Fruit fly (Drosophila melanogaster) whole organism, embryonic: ENCODE measurements around the gene Fgop2.

Experiments used
- Adf1 ChIP-seq: fragments of 200-800 bp; sonication (Bioruptor generic); IDR thresholded peaks from 2 replicates; pipeline ENCODE4 v1.3.6; 2022; ENCODE audit warnings: missing biosample characterization, missing genetic modification characterization
- CG10274 ChIP-seq: fragments of 200-800 bp; sonication (Bioruptor generic); optimal IDR thresholded peaks from 3 replicates; lab custom pipeline; 2017; ENCODE audit warnings: missing biosample characterization, mild to moderate bottlenecking, missing genetic modification characterization
- CG10431 ChIP-seq: fragments of 200-800 bp; sonication (Bioruptor generic); optimal IDR thresholded peaks from 3 replicates; lab custom pipeline; 2018; ENCODE audit warnings: missing biosample characterization, mild to moderate bottlenecking, missing genetic modification characterization
- CG12071 ChIP-seq: fragments of 200-800 bp; sonication (Bioruptor generic); optimal IDR thresholded peaks from 3 replicates; lab custom pipeline; 2018; ENCODE audit warnings: missing biosample characterization, mild to moderate bottlenecking, missing genetic modification characterization
- CG13424 ChIP-seq: fragments of 200-800 bp; sonication (Bioruptor generic); optimal IDR thresholded peaks from 2 replicates; lab custom pipeline; 2019; ENCODE audit warnings: missing biosample characterization, mild to moderate bottlenecking, missing genetic modification characterization, moderate library complexity
- CG14667 ChIP-seq: fragments of 200-800 bp; sonication (Bioruptor generic); IDR thresholded peaks from 2 replicates; pipeline ENCODE4 v1.3.6; 2022; ENCODE audit warnings: missing biosample characterization, missing genetic modification characterization
- CG15073 ChIP-seq: fragments of 200-800 bp; sonication (Bioruptor generic); optimal IDR thresholded peaks from 2 replicates; lab custom pipeline; 2016; ENCODE audit warnings: missing biosample characterization, missing genetic modification characterization
- CG17361 ChIP-seq: fragments of 200-800 bp; sonication (Bioruptor generic); IDR thresholded peaks from 3 replicates; pipeline ENCODE4 v1.3.6; 2022; ENCODE audit warnings: missing biosample characterization, missing genetic modification characterization
- CG18011 ChIP-seq: fragments of 200-800 bp; sonication (Bioruptor generic); optimal IDR thresholded peaks from 2 replicates; lab custom pipeline; 2017; ENCODE audit warnings: missing biosample characterization, missing genetic modification characterization, mild to moderate bottlenecking, moderate library complexity, missing genotype
- CG2202 ChIP-seq: fragments of 200-800 bp; sonication (Bioruptor generic); optimal IDR thresholded peaks from 2 replicates; lab custom pipeline; 2018; ENCODE audit warnings: missing biosample characterization, mild to moderate bottlenecking, missing genetic modification characterization
- CG30020 ChIP-seq: fragments of 200-800 bp; optimal IDR thresholded peaks from 2 replicates; lab custom pipeline; 2019; ENCODE audit warnings: missing biosample characterization, mild to moderate bottlenecking, missing genetic modification characterization, moderate library complexity
- CG30431 ChIP-seq: fragments of 200-800 bp; sonication (Bioruptor generic); optimal IDR thresholded peaks from 2 replicates; lab custom pipeline; 2017; ENCODE audit warnings: missing biosample characterization, missing genetic modification characterization
- CG31224 ChIP-seq: fragments of 200-800 bp; sonication (Bioruptor generic); IDR thresholded peaks from 2 replicates; pipeline ENCODE4 v1.3.6; 2022; ENCODE audit warnings: missing biosample characterization, missing genetic modification characterization
- CG4404 ChIP-seq: fragments of 200-800 bp; sonication (Bioruptor generic); IDR thresholded peaks from 2 replicates; pipeline ENCODE4 v1.3.6; 2022; ENCODE audit warnings: missing biosample characterization, missing genetic modification characterization
- CG4820 ChIP-seq: fragments of 200-800 bp; sonication (Bioruptor generic); optimal IDR thresholded peaks from 3 replicates; lab custom pipeline; 2016; ENCODE audit warnings: missing biosample characterization, missing genetic modification characterization
- CG6791 ChIP-seq: fragments of 200-800 bp; sonication (Bioruptor generic); IDR thresholded peaks from 3 replicates; pipeline ENCODE4 v1.3.6; 2022; ENCODE audit warnings: missing biosample characterization, missing genetic modification characterization; ENCODE audit not compliant: partially characterized antibody
- CG7556 ChIP-seq: fragments of 200-800 bp; sonication (Bioruptor generic); optimal IDR thresholded peaks from 2 replicates; lab custom pipeline; 2017; ENCODE audit warnings: missing biosample characterization, mild to moderate bottlenecking, missing genetic modification characterization
- CG7786 ChIP-seq: fragments of 200-800 bp; sonication (Bioruptor generic); optimal IDR thresholded peaks from 2 replicates; lab custom pipeline; 2016; ENCODE audit warnings: missing biosample characterization, missing genetic modification characterization
- CG7928 ChIP-seq: fragments of 200-800 bp; sonication (Bioruptor generic); optimal IDR thresholded peaks from 2 replicates; lab custom pipeline; 2017; ENCODE audit warnings: missing biosample characterization, mild to moderate bottlenecking, missing genetic modification characterization
- CG8290 ChIP-seq, 3 experiments: fragments of 200-800 bp; sonication (Bioruptor generic); optimal IDR thresholded peaks; 2 replicates each; lab custom pipeline; 2016 to 2019; ENCODE audit warnings: missing biosample characterization in 3 of 3, missing genetic modification characterization in 3 of 3, mild to moderate bottlenecking in 2 of 3, moderate library complexity in 1 of 3
- CG8924 ChIP-seq: fragments of 200-800 bp; optimal IDR thresholded peaks from 3 replicates; lab custom pipeline; 2019; ENCODE audit warnings: missing biosample characterization, mild to moderate bottlenecking, missing genetic modification characterization, moderate library complexity
- CG9609 ChIP-seq: fragments of 200-800 bp; sonication (Bioruptor generic); optimal IDR thresholded peaks from 3 replicates; lab custom pipeline; 2016; ENCODE audit warnings: missing biosample characterization, missing genetic modification characterization
- E2f2 ChIP-seq: fragments of 200-800 bp; sonication (Bioruptor generic); IDR thresholded peaks from 2 replicates; pipeline ENCODE4 v1.3.6; 2022; ENCODE audit warnings: missing biosample characterization, missing genetic modification characterization
- Elba2 ChIP-seq: fragments of 200-800 bp; sonication (Bioruptor generic); optimal IDR thresholded peaks from 3 replicates; lab custom pipeline; 2016; ENCODE audit warnings: missing biosample characterization, missing genetic modification characterization
- Ets65A ChIP-seq: fragments of 200-800 bp; sonication (Bioruptor generic); peaks from one replicate; lab custom pipeline; 2016; ENCODE audit warnings: missing biosample characterization, missing genetic modification characterization
- Ets97D ChIP-seq: fragments of 200-800 bp; sonication (Bioruptor generic); optimal IDR thresholded peaks from 3 replicates; lab custom pipeline; 2016; ENCODE audit warnings: missing biosample characterization, missing genetic modification characterization
- Hey ChIP-seq: fragments of 200-800 bp; sonication (Bioruptor generic); optimal IDR thresholded peaks from 3 replicates; lab custom pipeline; 2018; ENCODE audit warnings: missing biosample characterization, mild to moderate bottlenecking, missing genetic modification characterization
- Hr3 ChIP-seq: fragments of 200-800 bp; sonication (Bioruptor generic); optimal IDR thresholded peaks from 3 replicates; lab custom pipeline; 2016; ENCODE audit warnings: missing biosample characterization, missing genetic modification characterization
- MBD-R2 ChIP-seq: fragments of 200-800 bp; sonication (Bioruptor generic); IDR thresholded peaks from 2 replicates; pipeline ENCODE4 v1.3.6; 2022; ENCODE audit warnings: missing biosample characterization, missing genetic modification characterization
- MESR4 ChIP-seq: fragments of 200-800 bp; sonication (Bioruptor generic); optimal IDR thresholded peaks from 2 replicates; lab custom pipeline; 2018; ENCODE audit warnings: missing biosample characterization, mild to moderate bottlenecking, missing genetic modification characterization, moderate library complexity
- Neu2 ChIP-seq: fragments of 200-800 bp; sonication (Bioruptor generic); optimal IDR thresholded peaks from 3 replicates; lab custom pipeline; 2016; ENCODE audit warnings: missing biosample characterization, missing genetic modification characterization, borderline replicate concordance
- Nf-YA ChIP-seq: fragments of 200-800 bp; sonication (Bioruptor generic); IDR thresholded peaks from 2 replicates; pipeline ENCODE4 v1.3.6; 2022; ENCODE audit warnings: missing biosample characterization, missing genetic modification characterization
- Nf-YC ChIP-seq: fragments of 200-800 bp; optimal IDR thresholded peaks from 3 replicates; lab custom pipeline; 2019; ENCODE audit warnings: missing biosample characterization, mild to moderate bottlenecking, missing genetic modification characterization, moderate library complexity
- Ptx1 ChIP-seq: fragments of 200-800 bp; sonication (Bioruptor generic); IDR thresholded peaks from 2 replicates; pipeline ENCODE4 v1.3.6; 2022; ENCODE audit warnings: missing biosample characterization, missing genetic modification characterization
- Rfx ChIP-seq: fragments of 200-800 bp; sonication (Bioruptor generic); IDR thresholded peaks from 2 replicates; pipeline ENCODE4 v1.3.6; 2022; ENCODE audit warnings: missing biosample characterization, missing genetic modification characterization
- Side ChIP-seq: fragments of 200-800 bp; sonication (Bioruptor generic); optimal IDR thresholded peaks from 2 replicates; lab custom pipeline; 2016; ENCODE audit warnings: missing biosample characterization, missing genetic modification characterization
- YL-1 ChIP-seq: fragments of 200-800 bp; sonication (Bioruptor generic); optimal IDR thresholded peaks from 3 replicates; lab custom pipeline; 2017; ENCODE audit warnings: missing biosample characterization, mild to moderate bottlenecking, missing genetic modification characterization
- ase ChIP-seq: fragments of 200-800 bp; sonication (Bioruptor generic); IDR thresholded peaks from 3 replicates; pipeline ENCODE4 v1.3.6; 2022; ENCODE audit warnings: missing biosample characterization, missing genetic modification characterization
- bigmax ChIP-seq: fragments of 200-800 bp; sonication (Bioruptor generic); optimal IDR thresholded peaks from 2 replicates; lab custom pipeline; 2018; ENCODE audit warnings: missing biosample characterization, mild to moderate bottlenecking, missing genetic modification characterization
- bsh ChIP-seq, 2 experiments: fragments of 200-800 bp; sonication (Bioruptor generic); optimal IDR thresholded peaks; 2 replicates each; lab custom pipeline; 2017 to 2018; ENCODE audit warnings: mild to moderate bottlenecking in 2 of 2, missing biosample characterization in 2 of 2, missing genetic modification characterization in 2 of 2, moderate library complexity in 1 of 2
- caup ChIP-seq: fragments of 200-800 bp; sonication (Bioruptor generic); optimal IDR thresholded peaks from 3 replicates; lab custom pipeline; 2017; ENCODE audit warnings: missing biosample characterization, mild to moderate bottlenecking, missing genetic modification characterization, moderate library complexity; ENCODE audit not compliant: severe bottlenecking
- esg ChIP-seq: fragments of 200-800 bp; sonication (Bioruptor generic); conservative IDR thresholded peaks from 2 replicates; pipeline ENCODE4 v1.3.6; 2022; ENCODE audit warnings: missing biosample characterization, missing genetic modification characterization
- ewg ChIP-seq: fragments of 200-800 bp; sonication (Bioruptor generic); optimal IDR thresholded peaks from 3 replicates; lab custom pipeline; 2017; ENCODE audit warnings: mild to moderate bottlenecking, missing biosample characterization, missing genetic modification reagents, missing genetic modification characterization
- gsb-n ChIP-seq: fragments of 200-800 bp; sonication (Bioruptor generic); optimal IDR thresholded peaks from 3 replicates; lab custom pipeline; 2018; ENCODE audit warnings: missing biosample characterization, mild to moderate bottlenecking, missing genetic modification characterization
- pros ChIP-seq: fragments of 200-800 bp; sonication (Bioruptor generic); optimal IDR thresholded peaks from 3 replicates; lab custom pipeline; 2019; ENCODE audit warnings: missing biosample characterization, mild to moderate bottlenecking, missing genetic modification characterization, moderate library complexity
- rib ChIP-seq: fragments of 200-800 bp; sonication (Bioruptor generic); IDR thresholded peaks from 2 replicates; pipeline ENCODE4 v1.3.6; 2022; ENCODE audit warnings: missing biosample characterization, missing genetic modification characterization
- sens ChIP-seq: fragments of 200-800 bp; sonication (Bioruptor generic); peaks from one replicate; lab custom pipeline; 2016; ENCODE audit warnings: missing biosample characterization, missing genetic modification characterization
- sug ChIP-seq: fragments of 200-800 bp; optimal IDR thresholded peaks from 2 replicates; lab custom pipeline; 2019; ENCODE audit warnings: missing biosample characterization, mild to moderate bottlenecking, missing genetic modification characterization, moderate library complexity
- unpg ChIP-seq: fragments of 200-800 bp; sonication (Bioruptor generic); optimal IDR thresholded peaks from 3 replicates; lab custom pipeline; 2018; ENCODE audit warnings: missing biosample characterization, mild to moderate bottlenecking, missing genetic modification characterization, moderate library complexity
- wdn ChIP-seq: fragments of 200-800 bp; sonication (Bioruptor generic); IDR thresholded peaks from 2 replicates; pipeline ENCODE4 v1.3.6; 2022; ENCODE audit warnings: missing biosample characterization, missing genetic modification characterization
- wek ChIP-seq: fragments of 200-800 bp; sonication (Bioruptor generic); optimal IDR thresholded peaks from 3 replicates; lab custom pipeline; 2018; ENCODE audit warnings: missing biosample characterization, mild to moderate bottlenecking, missing genetic modification characterization, moderate library complexity

Gene Fgop2

dm6 chr2L:6967422-6968012, 22.4 kb upstream of the Fgop2 start, which contains the start of gene Sumo (continued):
- no peak for TF ChIP-seq CG13424
- no peak for TF ChIP-seq CG10431
- no peak for TF ChIP-seq unpg (GFP tag; lab: Kevin White, UChicago)
- no peak for TF ChIP-seq Ets97D (GFP tag; lab: Kevin White, UChicago)
- TF ChIP-seq bigmax (GFP tag; lab: Kevin White, UChicago): no peak
- TF ChIP-seq rib: no peak
- TF ChIP-seq Ets65A (GFP tag; lab: Kevin White, UChicago): no peak
- no peak for TF ChIP-seq CG15073 (GFP tag; lab: Kevin White, UChicago)
- no peak for TF ChIP-seq Neu2 (GFP tag; lab: Kevin White, UChicago)
- no peak for TF ChIP-seq bsh (GFP tag; optimal IDR thresholded peaks at IDR 0.05; lab: Kevin White, UChicago)
- TF ChIP-seq CG7928 (GFP tag; lab: Kevin White, UChicago): no peak
- TF ChIP-seq CG4820 (GFP tag; lab: Kevin White, UChicago): no peak
- no peak for TF ChIP-seq E2f2
- no peak for TF ChIP-seq CG30431 (GFP tag; lab: Kevin White, UChicago)
- TF ChIP-seq CG17361 (GFP tag; lab: Robert Waterston, UW): no peak; the same call in 1 of the 3 replicates
- no peak for TF ChIP-seq CG10274
- no peak for TF ChIP-seq CG12071 (GFP tag; lab: Kevin White, UChicago)
- no peak for TF ChIP-seq Elba2 (GFP tag; lab: Kevin White, UChicago)
- TF ChIP-seq sens: no peak
- TF ChIP-seq Hey: no peak
- TF ChIP-seq Hr3 (GFP tag; lab: Kevin White, UChicago): peak; percentile 17
- TF ChIP-seq CG18011: no peak
- no peak for TF ChIP-seq pros
- TF ChIP-seq Side: no peak
- peak; percentile 38 for TF ChIP-seq MBD-R2
- no peak for TF ChIP-seq ase (GFP tag; lab: Robert Waterston, UW)
- no peak for TF ChIP-seq CG14667 (GFP tag; lab: Robert Waterston, UW)
- TF ChIP-seq CG4404 (GFP tag; lab: Robert Waterston, UW): no peak
- no peak for TF ChIP-seq CG7786

- TF ChIP-seq CG7556 (GFP tag; lab: Kevin White, UChicago) (no peak), Adf1 (GFP tag; lab: Robert Waterston, UW) (no peak), CG8290 (GFP tag; optimal IDR thresholded peaks at IDR 0.05; lab: Kevin White, UChicago) (peak; percentile 99), CG8290 (tag; optimal IDR thresholded peaks at IDR 0.05; lab: Kevin White, UChicago) (peak; percentile 30 to 87), CG31224 (no peak), ewg (GFP tag; lab: Kevin White, UChicago) (peak; percentile 85), CG9609 (no peak), sug (tag; lab: Kevin White, UChicago) (peak; percentile 5), Side (no peak), CG6791 (GFP tag; lab: Robert Waterston, UW) (peak; percentile 68), Nf-YC (tag; lab: Kevin White, UChicago) (peak; percentile 9), CG10431 (peak; percentile 100), Rfx (GFP tag; lab: Robert Waterston, UW) (no peak), CG30020 (tag; lab: Kevin White, UChicago) (peak; percentile 51), MESR4 (GFP tag; lab: Kevin White, UChicago) (peak; percentile 43), CG2202 (no peak), gsb-n (no peak), rib (peak; percentile 29; the same call in 1 of the 2 replicates), esg (GFP tag; lab: Robert Waterston, UW) (no peak), YL-1 (GFP tag; lab: Kevin White, UChicago) (peak; percentile 76), Nf-YA (GFP tag; lab: Robert Waterston, UW) (no peak), wek (GFP tag; lab: Kevin White, UChicago) (peak; percentile 12), CG8924 (tag; lab: Kevin White, UChicago) (peak; percentile 20), Ptx1 (GFP tag; lab: Robert Waterston, UW) (no peak), wdn (GFP tag; lab: Robert Waterston, UW) (no peak), caup (GFP tag; lab: Kevin White, UChicago) (no peak)
Measured at dm6 chr2L:6966309-6966708, 21.2 kb upstream of the Fgop2 start.
